Worm (Caenorhabditis elegans) whole organism, late embryonic: ENCODE data around the gene grld-1.

Experiments
- C08G9.2 ChIP-seq: sonication (generic microtip); optimal IDR thresholded peaks from 2 replicates; lab custom pipeline; 2016; ENCODE audit warnings: mild to moderate bottlenecking, missing genetic modification characterization, moderate library complexity, missing compliant biosample characterization
- C38D4.7 ChIP-seq: fragments of 200-800 bp; sonication (Bioruptor generic); optimal IDR thresholded peaks from 2 replicates; lab custom pipeline; 2018; ENCODE audit warnings: mild to moderate bottlenecking, missing genetic modification characterization, moderate library complexity, missing compliant biosample characterization
- K02D7.2 ChIP-seq: sonication (generic microtip); optimal IDR thresholded peaks from 2 replicates; lab custom pipeline; 2017; ENCODE audit warnings: mild to moderate bottlenecking, missing genetic modification characterization, missing compliant biosample characterization
- K09A11.1 ChIP-seq: sonication (generic microtip); optimal IDR thresholded peaks from 2 replicates; lab custom pipeline; 2017; ENCODE audit warnings: antibody characterized with exemption, mild to moderate bottlenecking, missing genetic modification characterization, missing compliant biosample characterization; ENCODE audit not compliant: insufficient read depth
- T23F11.4 ChIP-seq: fragments of 200-800 bp; sonication (Bioruptor generic); optimal IDR thresholded peaks from 2 replicates; lab custom pipeline; 2018; ENCODE audit warnings: mild to moderate bottlenecking, missing genetic modification characterization, missing compliant biosample characterization
- Y22D7AL.16 ChIP-seq: sonication (generic microtip); optimal IDR thresholded peaks from 2 replicates; lab custom pipeline; 2016; ENCODE audit warnings: missing genetic modification characterization, missing compliant biosample characterization
- ceh-14 ChIP-seq: sonication (generic microtip); optimal IDR thresholded peaks from 2 replicates; lab custom pipeline; 2016; ENCODE audit warnings: missing genotype, missing genetic modification characterization, missing compliant biosample characterization
- ceh-18 ChIP-seq: sonication (generic microtip); optimal IDR thresholded peaks from 2 replicates; lab custom pipeline; 2016; ENCODE audit warnings: missing genetic modification characterization, missing compliant biosample characterization
- ceh-22 ChIP-seq: sonication (generic microtip); optimal IDR thresholded peaks from 2 replicates; lab custom pipeline; 2017; ENCODE audit warnings: missing biosample characterization, missing genetic modification characterization
- ceh-24 ChIP-seq: sonication (generic microtip); optimal IDR thresholded peaks from 2 replicates; lab custom pipeline; 2016; ENCODE audit warnings: mild to moderate bottlenecking, missing genetic modification characterization, missing compliant biosample characterization
- ceh-30 ChIP-seq: fragments of 150-350 bp; optimal IDR thresholded peaks from 2 replicates; lab custom pipeline; 2014; ENCODE audit warnings: missing biosample characterization, missing genetic modification characterization
- ceh-31 ChIP-seq: sonication (generic microtip); optimal IDR thresholded peaks from 2 replicates; lab custom pipeline; 2016; ENCODE audit warnings: missing genetic modification characterization, missing compliant biosample characterization
- ceh-34 ChIP-seq: sonication (generic microtip); optimal IDR thresholded peaks from 2 replicates; lab custom pipeline; 2016; ENCODE audit warnings: mild to moderate bottlenecking, missing genetic modification characterization, missing compliant biosample characterization
- ceh-45 ChIP-seq: fragments of 200-800 bp; sonication (Bioruptor generic); IDR thresholded peaks from 2 replicates; pipeline ENCODE4 v1.3.6; 2022; ENCODE audit warnings: missing genetic modification reagents, missing genetic modification characterization, missing compliant biosample characterization
- ceh-48 ChIP-seq: sonication (generic microtip); optimal IDR thresholded peaks from 2 replicates; lab custom pipeline; 2016; ENCODE audit warnings: missing genetic modification characterization, inconsistent platforms, missing compliant biosample characterization
- ceh-6 ChIP-seq: fragments of 200-800 bp; sonication (Bioruptor generic); optimal IDR thresholded peaks from 2 replicates; lab custom pipeline; 2018; ENCODE audit warnings: mild to moderate bottlenecking, missing genetic modification characterization, missing compliant biosample characterization
- elt-2 ChIP-seq: sonication (generic microtip); optimal IDR thresholded peaks from 2 replicates; lab custom pipeline; 2016; ENCODE audit warnings: missing genetic modification reagents, missing genetic modification characterization, missing compliant biosample characterization
- ets-4 ChIP-seq: sonication (generic microtip); optimal IDR thresholded peaks from 2 replicates; lab custom pipeline; 2016; ENCODE audit warnings: missing genetic modification characterization, missing compliant biosample characterization
- eyg-1 ChIP-seq: sonication (generic microtip); optimal IDR thresholded peaks from 2 replicates; lab custom pipeline; 2016; ENCODE audit warnings: missing genotype, missing genetic modification characterization, missing compliant biosample characterization
- fax-1 ChIP-seq: sonication (generic microtip); optimal IDR thresholded peaks from 2 replicates; lab custom pipeline; 2016; ENCODE audit warnings: missing genotype, missing genetic modification characterization, missing compliant biosample characterization
- gmeb-2 ChIP-seq: sonication (generic microtip); optimal IDR thresholded peaks from 2 replicates; lab custom pipeline; 2016; ENCODE audit warnings: missing genetic modification characterization, inconsistent platforms, missing compliant biosample characterization
- hlh-15 ChIP-seq: sonication (generic microtip); optimal IDR thresholded peaks from 2 replicates; lab custom pipeline; 2016; ENCODE audit warnings: missing genetic modification characterization, missing compliant biosample characterization
- hlh-30 ChIP-seq: sonication (generic microtip); optimal IDR thresholded peaks from 2 replicates; lab custom pipeline; 2017; ENCODE audit warnings: antibody characterized with exemption, missing genetic modification characterization, missing compliant biosample characterization; ENCODE audit not compliant: insufficient read depth
- hlh-6 ChIP-seq: sonication (generic microtip); optimal IDR thresholded peaks from 2 replicates; lab custom pipeline; 2016; ENCODE audit warnings: missing genotype, missing genetic modification characterization, missing compliant biosample characterization
- lim-6 ChIP-seq: sonication (generic microtip); optimal IDR thresholded peaks from 2 replicates; lab custom pipeline; 2016; ENCODE audit warnings: missing genetic modification characterization, missing compliant biosample characterization
- madf-2 ChIP-seq: sonication (generic microtip); optimal IDR thresholded peaks from 2 replicates; lab custom pipeline; 2017; ENCODE audit warnings: missing genetic modification characterization, missing compliant biosample characterization
- mec-3 ChIP-seq: sonication (generic microtip); optimal IDR thresholded peaks from 2 replicates; lab custom pipeline; 2016; ENCODE audit warnings: borderline replicate concordance, missing genetic modification characterization, missing compliant biosample characterization
- nfya-1 ChIP-seq: sonication (generic microtip); optimal IDR thresholded peaks from 2 replicates; lab custom pipeline; 2017; ENCODE audit warnings: missing genetic modification characterization, mild to moderate bottlenecking, missing compliant biosample characterization, antibody characterized with exemption, moderate library complexity
- npax-4 ChIP-seq: sonication (generic microtip); optimal IDR thresholded peaks from 2 replicates; lab custom pipeline; 2016; ENCODE audit warnings: missing genetic modification characterization, missing compliant biosample characterization
- ref-2 ChIP-seq: sonication (generic microtip); optimal IDR thresholded peaks from 2 replicates; lab custom pipeline; 2016; ENCODE audit warnings: missing genetic modification characterization, missing compliant biosample characterization
- sdc-2 ChIP-seq: sonication (generic microtip); optimal IDR thresholded peaks from 2 replicates; lab custom pipeline; 2016; ENCODE audit warnings: missing genotype, missing genetic modification characterization, missing compliant biosample characterization
- syd-9 ChIP-seq: sonication (generic microtip); optimal IDR thresholded peaks from 2 replicates; lab custom pipeline; 2016; ENCODE audit warnings: mild to moderate bottlenecking, missing genetic modification characterization, moderate library complexity, missing compliant biosample characterization
- tbx-2 ChIP-seq: sonication (generic microtip); optimal IDR thresholded peaks from 2 replicates; lab custom pipeline; 2016; ENCODE audit warnings: missing genetic modification characterization, missing compliant biosample characterization
- tbx-7 ChIP-seq: sonication (generic microtip); optimal IDR thresholded peaks from 2 replicates; lab custom pipeline; 2016; ENCODE audit warnings: missing genotype, missing genetic modification characterization, missing compliant biosample characterization
- ttx-3 ChIP-seq: sonication (generic microtip); optimal IDR thresholded peaks from 2 replicates; lab custom pipeline; 2016; ENCODE audit warnings: missing genetic modification reagents, missing genetic modification characterization, missing compliant biosample characterization
- unc-42 ChIP-seq: sonication (generic microtip); optimal IDR thresholded peaks from 2 replicates; lab custom pipeline; 2016; ENCODE audit warnings: missing genotype, missing genetic modification characterization, missing compliant biosample characterization
- unc-55 ChIP-seq: sonication (generic microtip); optimal IDR thresholded peaks from 2 replicates; lab custom pipeline; 2017; ENCODE audit warnings: missing biosample characterization, missing genetic modification reagents, missing genetic modification characterization

grld-1 gene

ce11 chrIV:143807-144371, 18.2 kb upstream of the grld-1 start (continued):
- TF ChIP-seq ceh-22 (tag; lab: Kevin White, UChicago) (no peak), lim-6 (no peak), syd-9 (peak; percentile 88), sdc-2 (peak; percentile 82), unc-42 (tag; lab: Kevin White, UChicago) (peak; percentile 42), ceh-18 (tag; lab: Kevin White, UChicago) (peak; percentile 70), ceh-45 (GFP tag; lab: Robert Waterston, UW) (peak; percentile 76), Y22D7AL.16 (tag; lab: Kevin White, UChicago) (peak; percentile 92), ceh-34 (peak; percentile 91), fax-1 (tag; lab: Kevin White, UChicago) (peak; percentile 85), ceh-30 (tag; lab: Kevin White, UChicago) (no peak), gmeb-2 (peak; percentile 91), K09A11.1 (tag; lab: Kevin White, UChicago) (peak; percentile 82), ttx-3 (tag; lab: Kevin White, UChicago) (peak; percentile 93), K02D7.2 (tag; lab: Kevin White, UChicago) (peak; percentile 87), T23F11.4 (GFP tag; lab: Kevin White, UChicago) (peak; percentile 93), hlh-6 (tag; lab: Kevin White, UChicago) (peak; percentile 93)

ce11 chrIV:141022-141421, 15.3 kb upstream of the grld-1 start:
- TF ChIP-seq nfya-1 (tag; lab: Kevin White, UChicago) (no peak), C08G9.2 (tag; lab: Kevin White, UChicago) (peak; percentile 35), elt-2 (no peak)

- TF ChIP-seq unc-55 (GFP tag; lab: Kevin White, UChicago) (no peak), ceh-6 (GFP tag; lab: Kevin White, UChicago) (no peak), mec-3 (tag; lab: Kevin White, UChicago) (peak; percentile 37), ets-4 (tag; lab: Kevin White, UChicago) (no peak)
These were observed 13.9 kb upstream of the grld-1 start for ce11 chrIV:139652-140051.

ce11 chrIV:133968-134367, 8.2 kb upstream of the grld-1 start:
- TF ChIP-seq tbx-7: no peak
- no peak for TF ChIP-seq eyg-1 (tag; lab: Kevin White, UChicago)
- no peak for TF ChIP-seq ceh-48
- TF ChIP-seq ref-2 (tag; lab: Kevin White, UChicago): no peak
- no peak for TF ChIP-seq sdc-2
- TF ChIP-seq ceh-31: no peak
- no peak for TF ChIP-seq npax-4

- TF ChIP-seq tbx-2 (tag; lab: Kevin White, UChicago) (peak; percentile 6), ceh-24 (no peak), unc-42 (tag; lab: Kevin White, UChicago) (peak; percentile 5), K02D7.2 (tag; lab: Kevin White, UChicago) (no peak), madf-2 (peak; percentile 3)
These were observed 6.4 kb upstream of the grld-1 start, which contains the start of gene daf-1 for ce11 chrIV:132095-132494. daf-1 (plus strand) TSS chrIV:132416.

- TF ChIP-seq ref-2 (tag; lab: Kevin White, UChicago): no peak
- TF ChIP-seq npax-4: no peak
- TF ChIP-seq ceh-31: no peak
- TF ChIP-seq C38D4.7: no peak
- no peak for TF ChIP-seq hlh-15
- no peak for TF ChIP-seq mec-3 (tag; lab: Kevin White, UChicago)
- TF ChIP-seq tbx-7: no peak
- TF ChIP-seq hlh-30: no peak
- TF ChIP-seq ceh-14 (tag; lab: Kevin White, UChicago): no peak
These were observed 4.4 kb upstream of the grld-1 start for ce11 chrIV:130150-130549.
